Fruit fly (Drosophila melanogaster): ENCODE measurements around the gene CG15439.

dm6 chr2L:4475422-4475821 lies 22.6 kb upstream of the CG15439 start:
- TF ChIP-seq CG8159 (tag; optimal IDR thresholded peaks at IDR 0.05) (no peak), CG8301 (tag; optimal IDR thresholded peaks at IDR 0.05) (no peak), CG12605 (GFP tag; IDR thresholded peaks at IDR 0.05) (no peak), CG14655 (GFP tag; optimal IDR thresholded peaks at IDR 0.05) (no peak), CG34367 (tag; optimal IDR thresholded peaks at IDR 0.05) (no peak), CG13204 (GFP tag; optimal IDR thresholded peaks at IDR 0.05) (no peak), CG15710 (tag; optimal IDR thresholded peaks at IDR 0.05) (no peak), CG9948 (tag; optimal IDR thresholded peaks at IDR 0.05) (no peak), CG4496 (GFP tag; IDR thresholded peaks at IDR 0.05) (no peak), rn (GFP tag; IDR thresholded peaks at IDR 0.05) (no peak), D1 (tag; optimal IDR thresholded peaks at IDR 0.05) (no peak), Pif1A (GFP tag; optimal IDR thresholded peaks at IDR 0.05) (no peak), EcR (GFP tag; optimal IDR thresholded peaks at IDR 0.05) (no peak), fd96Ca (GFP tag; IDR thresholded peaks at IDR 0.05) (no peak)

Measured in whole organism, pupa.